Fruit fly (Drosophila melanogaster) whole organism, embryonic: ENCODE data around the gene Snx1.
A peak's percentile ranks its signal among the peaks of the same experiment; 100 is the strongest.

ENCODE experiments used
- ATbp ChIP-seq: fragments of 200-800 bp; sonication (Bioruptor generic); optimal IDR thresholded peaks from 2 replicates; lab custom pipeline; 2017; ENCODE audit warnings: missing biosample characterization, mild to moderate bottlenecking, missing genetic modification characterization, missing genetic modification reagents
- Atf3 ChIP-seq: fragments of 200-800 bp; sonication (Bioruptor generic); optimal IDR thresholded peaks from 3 replicates; lab custom pipeline; 2016; ENCODE audit warnings: missing biosample characterization, missing genetic modification characterization
- BtbVII ChIP-seq: fragments of 200-800 bp; sonication (Bioruptor generic); optimal IDR thresholded peaks from 3 replicates; lab custom pipeline; 2017; ENCODE audit warnings: missing biosample characterization, mild to moderate bottlenecking, missing genetic modification characterization
- CG10543 ChIP-seq: fragments of 200-800 bp; sonication (Bioruptor generic); optimal IDR thresholded peaks from 3 replicates; lab custom pipeline; 2017; ENCODE audit warnings: missing biosample characterization, mild to moderate bottlenecking, missing genetic modification characterization, moderate library complexity
- CG10565 ChIP-seq: fragments of 200-800 bp; sonication (Bioruptor generic); optimal IDR thresholded peaks from 3 replicates; lab custom pipeline; 2016; ENCODE audit warnings: missing biosample characterization, mild to moderate bottlenecking, missing genetic modification characterization
- CG10979 ChIP-seq: fragments of 200-800 bp; sonication (Bioruptor generic); optimal IDR thresholded peaks from 2 replicates; lab custom pipeline; 2018; ENCODE audit warnings: missing biosample characterization, mild to moderate bottlenecking, missing genetic modification characterization, moderate library complexity
- CG11456 ChIP-seq: fragments of 200-800 bp; sonication (Bioruptor generic); IDR thresholded peaks from 3 replicates; pipeline ENCODE4 v1.3.6; 2022; ENCODE audit warnings: missing biosample characterization, missing genetic modification characterization
- CG11560 ChIP-seq: fragments of 200-800 bp; sonication (Bioruptor generic); IDR thresholded peaks from 3 replicates; pipeline ENCODE4 v1.3.6; 2022; ENCODE audit warnings: missing biosample characterization, missing genetic modification characterization
- CG12299 ChIP-seq: fragments of 200-800 bp; sonication (Bioruptor generic); optimal IDR thresholded peaks from 2 replicates; lab custom pipeline; 2018; ENCODE audit warnings: missing biosample characterization, mild to moderate bottlenecking, missing genetic modification characterization
- CG16779 ChIP-seq: fragments of 200-800 bp; sonication (Bioruptor generic); IDR thresholded peaks from 2 replicates; pipeline ENCODE4 v1.3.6; 2022; ENCODE audit warnings: missing biosample characterization, missing genetic modification characterization
- CG18476 ChIP-seq: fragments of 200-800 bp; sonication (Bioruptor generic); optimal IDR thresholded peaks from 2 replicates; lab custom pipeline; 2016; ENCODE audit warnings: missing biosample characterization, mild to moderate bottlenecking, missing genetic modification characterization
- CG2120 ChIP-seq: fragments of 200-800 bp; sonication (Bioruptor generic); optimal IDR thresholded peaks from 3 replicates; lab custom pipeline; 2016; ENCODE audit warnings: missing biosample characterization, missing genetic modification characterization
- CG30403 ChIP-seq: fragments of 200-800 bp; sonication (Bioruptor generic); optimal IDR thresholded peaks from 3 replicates; lab custom pipeline; 2016; ENCODE audit warnings: missing biosample characterization, missing genetic modification characterization
- CG3995 ChIP-seq: fragments of 200-800 bp; sonication (Bioruptor generic); optimal IDR thresholded peaks from 3 replicates; lab custom pipeline; 2016; ENCODE audit warnings: missing biosample characterization, missing genetic modification characterization
- CG5245 ChIP-seq: fragments of 200-800 bp; sonication (Bioruptor generic); optimal IDR thresholded peaks from 3 replicates; lab custom pipeline; 2016; ENCODE audit warnings: missing biosample characterization, missing genetic modification characterization
- CG6683 ChIP-seq: fragments of 200-800 bp; sonication (Bioruptor generic); optimal IDR thresholded peaks from 2 replicates; lab custom pipeline; 2017; ENCODE audit warnings: missing biosample characterization, mild to moderate bottlenecking, missing genetic modification characterization, missing genetic modification reagents
- CG6813 ChIP-seq: fragments of 200-800 bp; sonication (Bioruptor generic); optimal IDR thresholded peaks from 2 replicates; lab custom pipeline; 2017; ENCODE audit warnings: missing biosample characterization, missing genetic modification characterization, mild to moderate bottlenecking, moderate library complexity, missing genetic modification reagents
- CG7987 ChIP-seq: fragments of 200-800 bp; sonication (Bioruptor generic); optimal IDR thresholded peaks from 2 replicates; lab custom pipeline; 2018; ENCODE audit warnings: missing biosample characterization, mild to moderate bottlenecking, missing genetic modification characterization, moderate library complexity
- CG8089 ChIP-seq: fragments of 200-800 bp; sonication (Bioruptor generic); optimal IDR thresholded peaks from 3 replicates; lab custom pipeline; 2016; ENCODE audit warnings: missing biosample characterization, missing genetic modification characterization
- CG8478 ChIP-seq: fragments of >200 bp; optimal IDR thresholded peaks from 2 replicates; lab custom pipeline; 2018
- D19B ChIP-seq: fragments of 200-800 bp; sonication (Bioruptor generic); optimal IDR thresholded peaks from 2 replicates; lab custom pipeline; 2017; ENCODE audit warnings: missing biosample characterization, mild to moderate bottlenecking, missing genetic modification characterization
- Doc2 ChIP-seq: fragments of 200-800 bp; sonication (Bioruptor generic); IDR thresholded peaks from 2 replicates; pipeline ENCODE4 v1.3.6; 2022; ENCODE audit warnings: missing biosample characterization, missing genetic modification characterization
- ERR ChIP-seq: fragments of 200-800 bp; sonication (Bioruptor generic); optimal IDR thresholded peaks from 2 replicates; lab custom pipeline; 2016; ENCODE audit warnings: missing biosample characterization, missing genetic modification characterization
- Eip74EF ChIP-seq, 2 experiments: fragments of 200-800 bp in 1 of 2; fragments of >200 bp in 1 of 2; sonication (Bioruptor generic) in 1 of 2; optimal IDR thresholded peaks; 2 replicates each; lab custom pipeline; 2017 to 2019; ENCODE audit warnings: missing biosample characterization in 2 of 2, missing genetic modification characterization in 2 of 2, mild to moderate bottlenecking in 1 of 2, moderate library complexity in 1 of 2
- Fer2 ChIP-seq: fragments of 200-800 bp; sonication (Bioruptor generic); optimal IDR thresholded peaks from 2 replicates; lab custom pipeline; 2018; ENCODE audit warnings: missing biosample characterization, mild to moderate bottlenecking, missing genetic modification characterization, moderate library complexity
- Hr51 ChIP-seq, 2 experiments: fragments of 200-800 bp; sonication (Bioruptor generic); optimal IDR thresholded peaks; 2 replicates in 1 of 2; 3 replicates in 1 of 2; lab custom pipeline; 2016 to 2018; ENCODE audit warnings: missing biosample characterization in 2 of 2, missing genetic modification characterization in 2 of 2, mild to moderate bottlenecking in 1 of 2, moderate library complexity in 1 of 2
- Jarid2 ChIP-seq: fragments of 200-800 bp; sonication (Bioruptor generic); optimal IDR thresholded peaks from 3 replicates; lab custom pipeline; 2017; ENCODE audit warnings: mild to moderate bottlenecking, missing biosample characterization, missing genetic modification reagents, missing genetic modification characterization
- MESR4 ChIP-seq: fragments of 200-800 bp; sonication (Bioruptor generic); optimal IDR thresholded peaks from 2 replicates; lab custom pipeline; 2018; ENCODE audit warnings: missing biosample characterization, mild to moderate bottlenecking, missing genetic modification characterization, moderate library complexity
- Six4 ChIP-seq: fragments of 200-800 bp; sonication (Bioruptor generic); optimal IDR thresholded peaks from 2 replicates; lab custom pipeline; 2016; ENCODE audit warnings: missing biosample characterization, missing genetic modification characterization
- Spps ChIP-seq: fragments of 200-800 bp; sonication (Bioruptor generic); optimal IDR thresholded peaks from 2 replicates; lab custom pipeline; 2018; ENCODE audit warnings: missing biosample characterization, mild to moderate bottlenecking, missing genetic modification characterization
- Ssrp ChIP-seq: fragments of 200-800 bp; sonication (Bioruptor generic); optimal IDR thresholded peaks from 2 replicates; lab custom pipeline; 2018; ENCODE audit warnings: missing biosample characterization, mild to moderate bottlenecking, missing genetic modification characterization, moderate library complexity
- ap ChIP-seq: fragments of 200-800 bp; sonication (Bioruptor generic); IDR thresholded peaks from 2 replicates; pipeline ENCODE4 v1.3.6; 2022; ENCODE audit warnings: missing biosample characterization, missing genetic modification characterization
- bbx ChIP-seq: fragments of 200-800 bp; sonication (Bioruptor generic); IDR thresholded peaks from 2 replicates; pipeline ENCODE4 v1.3.6; 2022; ENCODE audit warnings: missing biosample characterization, missing genetic modification characterization; ENCODE audit not compliant: partially characterized antibody
- bowl ChIP-seq: fragments of 200-800 bp; sonication (Bioruptor generic); IDR thresholded peaks from 2 replicates; pipeline ENCODE4 v1.3.6; 2022; ENCODE audit warnings: missing biosample characterization, missing genetic modification characterization
- corto ChIP-seq: fragments of 200-800 bp; sonication (Bioruptor generic); optimal IDR thresholded peaks from 2 replicates; lab custom pipeline; 2016; ENCODE audit warnings: missing biosample characterization, mild to moderate bottlenecking, missing genetic modification characterization, moderate library complexity
- crc ChIP-seq: fragments of 200-800 bp; sonication (Bioruptor generic); optimal IDR thresholded peaks from 2 replicates; lab custom pipeline; 2016; ENCODE audit warnings: missing biosample characterization, missing genetic modification characterization
- croc ChIP-seq: fragments of 200-800 bp; sonication (Bioruptor generic); conservative IDR thresholded peaks from 3 replicates; pipeline ENCODE4 v1.3.6; 2022; ENCODE audit warnings: missing biosample characterization, missing genetic modification characterization
- dati ChIP-seq: fragments of 200-800 bp; sonication (Bioruptor generic); IDR thresholded peaks from 2 replicates; pipeline ENCODE4 v1.3.6; 2022; ENCODE audit warnings: missing biosample characterization, missing genetic modification characterization
- gem ChIP-seq: fragments of 200-800 bp; sonication (Bioruptor generic); optimal IDR thresholded peaks from 2 replicates; lab custom pipeline; 2019; ENCODE audit warnings: missing biosample characterization, mild to moderate bottlenecking, missing genetic modification characterization, moderate library complexity
- her ChIP-seq: fragments of 200-800 bp; sonication (Bioruptor generic); optimal IDR thresholded peaks from 2 replicates; lab custom pipeline; 2016; ENCODE audit warnings: missing biosample characterization, missing genetic modification characterization
- kay ChIP-seq: fragments of 200-800 bp; sonication (Bioruptor generic); optimal IDR thresholded peaks from 2 replicates; lab custom pipeline; 2016; ENCODE audit warnings: missing biosample characterization, missing genetic modification characterization
- mld ChIP-seq: fragments of 200-800 bp; sonication (Bioruptor generic); IDR thresholded peaks from 3 replicates; pipeline ENCODE4 v1.3.6; 2022; ENCODE audit warnings: missing biosample characterization, missing genetic modification characterization; ENCODE audit not compliant: partially characterized antibody
- nom ChIP-seq: fragments of 200-800 bp; sonication (Bioruptor generic); optimal IDR thresholded peaks from 2 replicates; lab custom pipeline; 2017; ENCODE audit warnings: missing biosample characterization, missing genetic modification characterization, mild to moderate bottlenecking, moderate library complexity, missing genetic modification reagents
- otp ChIP-seq: fragments of 200-800 bp; sonication (Bioruptor generic); IDR thresholded peaks from 3 replicates; pipeline ENCODE4, ENCODE4 v1.3.6; 2022; ENCODE audit warnings: missing biosample characterization, missing genetic modification characterization
- peb ChIP-seq: fragments of 200-800 bp; sonication (Bioruptor generic); IDR thresholded peaks from 2 replicates; pipeline ENCODE4 v1.3.6; 2022; ENCODE audit warnings: missing biosample characterization, missing genetic modification characterization
- phol ChIP-seq: fragments of 200-800 bp; sonication (Bioruptor generic); optimal IDR thresholded peaks from 3 replicates; lab custom pipeline; 2018; ENCODE audit warnings: missing biosample characterization, mild to moderate bottlenecking, missing genetic modification characterization, moderate library complexity
- stc ChIP-seq: fragments of 200-800 bp; sonication (Bioruptor generic); IDR thresholded peaks from 2 replicates; pipeline ENCODE4 v1.3.6; 2022; ENCODE audit warnings: missing biosample characterization, missing genetic modification characterization
- tio ChIP-seq: fragments of 200-800 bp; sonication (Bioruptor generic); optimal IDR thresholded peaks from 2 replicates; lab custom pipeline; 2017; ENCODE audit warnings: missing biosample characterization, missing genetic modification characterization, inconsistent platforms
- unc-4 ChIP-seq: fragments of 200-800 bp; sonication (Bioruptor generic); IDR thresholded peaks from 2 replicates; pipeline ENCODE4 v1.3.6; 2022; ENCODE audit warnings: missing biosample characterization, missing genetic modification characterization; ENCODE audit not compliant: partially characterized antibody
- zen ChIP-seq: fragments of 200-800 bp; sonication (Bioruptor generic); optimal IDR thresholded peaks from 3 replicates; lab custom pipeline; 2018; ENCODE audit warnings: missing biosample characterization, mild to moderate bottlenecking, missing genetic modification characterization, moderate library complexity
- zf30C ChIP-seq: fragments of 200-800 bp; sonication (Bioruptor generic); optimal IDR thresholded peaks from 3 replicates; lab custom pipeline; 2018; ENCODE audit warnings: missing biosample characterization, mild to moderate bottlenecking, missing genetic modification characterization

Snx1 gene

dm6 chr2L:3439502-3439901, 10.0 kb upstream of the Snx1 start (continued):
- TF ChIP-seq Atf3 (GFP tag; lab: Kevin White, UChicago) (no peak), CG8089 (no peak), bbx (GFP tag; lab: Robert Waterston, UW) (no peak), zen (tag; lab: Kevin White, UChicago) (no peak), stc (GFP tag; lab: Robert Waterston, UW) (no peak), CG6683 (GFP tag; lab: Kevin White, UChicago) (no peak), Six4 (GFP tag; lab: Kevin White, UChicago) (no peak), CG7987 (GFP tag; lab: Kevin White, UChicago) (no peak), Doc2 (GFP tag; lab: Robert Waterston, UW) (no peak), peb (no peak), bowl (GFP tag; lab: Robert Waterston, UW) (no peak), crc (no peak), nom (GFP tag; lab: Kevin White, UChicago) (no peak), tio (GFP tag; lab: Kevin White, UChicago) (no peak), gem (tag; lab: Kevin White, UChicago) (peak; percentile 70), Hr51 (GFP tag; optimal IDR thresholded peaks at IDR 0.05; lab: Kevin White, UChicago) (peak in 1 of 2 experiments; percentile 11), CG2120 (no peak), Jarid2 (GFP tag; lab: Kevin White, UChicago) (no peak), Ssrp (tag; lab: Kevin White, UChicago) (peak; percentile 33), CG30403 (GFP tag; lab: Kevin White, UChicago) (peak; percentile 3), CG6813 (no peak), CG16779 (no peak), dati (GFP tag; lab: Robert Waterston, UW) (no peak), D19B (no peak), ERR (GFP tag; lab: Kevin White, UChicago) (no peak), unc-4 (GFP tag; lab: Robert Waterston, UW) (no peak), phol (peak; percentile 49), otp (GFP tag; lab: Robert Waterston, UW) (no peak), mld (GFP tag; lab: Robert Waterston, UW) (no peak), CG12299 (tag; lab: Kevin White, UChicago) (no peak), ATbp (no peak), zf30C (GFP tag; lab: Kevin White, UChicago) (no peak), BtbVII (GFP tag; lab: Kevin White, UChicago) (no peak), CG8478 (no peak), CG10979 (tag; lab: Kevin White, UChicago) (peak; percentile 63), croc (GFP tag; lab: Robert Waterston, UW) (no peak; the same call in 2 of the 3 replicates), MESR4 (GFP tag; lab: Kevin White, UChicago) (no peak), corto (no peak), Spps (peak; percentile 42), Fer2 (tag; lab: Kevin White, UChicago) (no peak), CG18476 (GFP tag; lab: Kevin White, UChicago) (no peak), CG11560 (tag; lab: Robert Waterston, UW) (no peak), her (no peak), CG3995 (GFP tag; lab: Kevin White, UChicago) (no peak), ap (GFP tag; lab: Robert Waterston, UW) (no peak), CG10543 (GFP tag; lab: Kevin White, UChicago) (no peak), CG10565 (GFP tag; lab: Kevin White, UChicago) (no peak), CG5245 (no peak), Eip74EF (GFP tag; optimal IDR thresholded peaks at IDR 0.05; lab: Kevin White, UChicago) (no peak), CG11456 (GFP tag; lab: Robert Waterston, UW) (no peak), kay (GFP tag; lab: Kevin White, UChicago) (no peak)
